Fruit fly (Drosophila melanogaster): ENCODE measurements around the gene pot.

DNA sequence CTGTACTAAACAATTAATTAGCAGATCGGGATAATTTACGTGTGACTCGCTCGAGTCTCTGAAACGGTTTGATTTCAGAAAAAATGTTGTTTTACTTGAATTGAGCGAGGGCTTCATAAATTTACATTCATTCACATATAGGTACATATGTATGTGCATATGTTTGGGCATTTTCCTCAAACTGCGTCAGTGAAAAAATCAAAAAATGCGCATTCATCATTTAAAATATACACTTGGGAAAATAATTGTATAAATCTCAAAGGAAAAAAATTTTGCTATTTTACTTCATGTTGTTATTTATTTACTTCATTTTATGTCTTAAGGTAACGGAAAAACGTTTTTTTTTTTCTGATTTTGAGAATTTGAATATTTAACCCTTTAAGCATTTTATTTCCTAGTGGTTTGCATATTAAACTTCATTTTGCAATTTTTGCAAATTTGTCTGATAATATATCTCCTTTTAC, 10.2 kb downstream of the pot start, which contains the start of gene CG43156:
- TF ChIP-seq CG8478 (optimal IDR thresholded peaks at IDR 0.05) (no peak), CTCF (optimal IDR thresholded peaks at IDR 0.05) (no peak)

Data from S2 (cell line).